Fruit fly (Drosophila melanogaster) whole organism, embryonic: ENCODE measurements around the gene CG13676.

Experiments
- B-H1 ChIP-seq: fragments of 200-800 bp; sonication (Bioruptor generic); IDR thresholded peaks from 3 replicates; pipeline ENCODE4 v1.3.6; 2022; ENCODE audit warnings: missing biosample characterization, missing genetic modification characterization
- BEAF-32 ChIP-seq: fragments of 200-800 bp; sonication (Bioruptor generic); optimal IDR thresholded peaks from 3 replicates; lab custom pipeline; 2017; ENCODE audit warnings: missing biosample characterization, missing genetic modification characterization, mild to moderate bottlenecking, moderate library complexity, missing genetic modification reagents
- Bdp1 ChIP-seq: fragments of 200-800 bp; sonication (Bioruptor generic); optimal IDR thresholded peaks from 3 replicates; lab custom pipeline; 2016; ENCODE audit warnings: missing biosample characterization, missing genetic modification characterization
- CG10274 ChIP-seq: fragments of 200-800 bp; sonication (Bioruptor generic); optimal IDR thresholded peaks from 3 replicates; lab custom pipeline; 2017; ENCODE audit warnings: missing biosample characterization, mild to moderate bottlenecking, missing genetic modification characterization
- CG10543 ChIP-seq: fragments of 200-800 bp; sonication (Bioruptor generic); optimal IDR thresholded peaks from 3 replicates; lab custom pipeline; 2017; ENCODE audit warnings: missing biosample characterization, mild to moderate bottlenecking, missing genetic modification characterization, moderate library complexity
- CG10979 ChIP-seq: fragments of 200-800 bp; sonication (Bioruptor generic); optimal IDR thresholded peaks from 2 replicates; lab custom pipeline; 2018; ENCODE audit warnings: missing biosample characterization, mild to moderate bottlenecking, missing genetic modification characterization, moderate library complexity
- CG11247 ChIP-seq: fragments of 200-800 bp; sonication (Bioruptor generic); IDR thresholded peaks from 2 replicates; pipeline ENCODE4 v1.3.6; 2022; ENCODE audit warnings: missing biosample characterization, missing genetic modification characterization
- CG14441 ChIP-seq: fragments of 200-800 bp; sonication (Bioruptor generic); IDR thresholded peaks from 2 replicates; pipeline ENCODE4 v1.3.6; 2022; ENCODE audit warnings: missing biosample characterization, missing genetic modification characterization
- CG15601 ChIP-seq: fragments of 200-800 bp; sonication (Bioruptor generic); optimal IDR thresholded peaks from 3 replicates; lab custom pipeline; 2019; ENCODE audit warnings: missing biosample characterization, mild to moderate bottlenecking, missing genetic modification characterization, moderate library complexity
- CG16815 ChIP-seq: fragments of 200-800 bp; sonication (Bioruptor generic); optimal IDR thresholded peaks from 3 replicates; lab custom pipeline; 2017; ENCODE audit warnings: missing biosample characterization, mild to moderate bottlenecking, missing genetic modification characterization
- CG17359 ChIP-seq: fragments of 200-800 bp; sonication (Bioruptor generic); optimal IDR thresholded peaks from 3 replicates; lab custom pipeline; 2018; ENCODE audit warnings: missing biosample characterization, mild to moderate bottlenecking, missing genetic modification characterization, moderate library complexity
- CG31224 ChIP-seq: fragments of 200-800 bp; sonication (Bioruptor generic); IDR thresholded peaks from 2 replicates; pipeline ENCODE4 v1.3.6; 2022; ENCODE audit warnings: missing biosample characterization, missing genetic modification characterization
- CG3281 ChIP-seq: fragments of 200-800 bp; sonication (Bioruptor generic); optimal IDR thresholded peaks from 3 replicates; lab custom pipeline; 2017; ENCODE audit warnings: missing biosample characterization, mild to moderate bottlenecking, missing genetic modification characterization
- CG34422 ChIP-seq: fragments of 200-800 bp; sonication (Bioruptor generic); IDR thresholded peaks from 3 replicates; pipeline ENCODE4 v1.3.6; 2022; ENCODE audit warnings: missing biosample characterization, missing genetic modification characterization
- CG4424 ChIP-seq: fragments of 200-800 bp; sonication (Bioruptor generic); optimal IDR thresholded peaks from 3 replicates; lab custom pipeline; 2016; ENCODE audit warnings: missing biosample characterization, missing genetic modification characterization
- CG4617 ChIP-seq: fragments of 200-800 bp; sonication (Bioruptor generic); optimal IDR thresholded peaks from 3 replicates; lab custom pipeline; 2016; ENCODE audit warnings: missing biosample characterization, missing genetic modification characterization, borderline replicate concordance
- CG8478 ChIP-seq: fragments of >200 bp; optimal IDR thresholded peaks from 2 replicates; lab custom pipeline; 2018
- CkIIα-i1 ChIP-seq: fragments of 200-800 bp; sonication (Bioruptor generic); IDR thresholded peaks from 2 replicates; pipeline ENCODE4 v1.3.6; 2022; ENCODE audit warnings: missing biosample characterization, missing genetic modification characterization
- D ChIP-seq, 2 experiments: fragments of 200-800 bp in 1 of 2; fragments of >200 bp in 1 of 2; sonication (Bioruptor generic) in 1 of 2; optimal IDR thresholded peaks; 2 replicates in 1 of 2; 3 replicates in 1 of 2; lab custom pipeline; 2017; ENCODE audit warnings: mild to moderate bottlenecking in 1 of 2, missing biosample characterization in 1 of 2, missing genetic modification characterization in 1 of 2, missing genetic modification reagents in 1 of 2
- Dbx ChIP-seq: fragments of 200-800 bp; sonication (Bioruptor generic); IDR thresholded peaks from 3 replicates; pipeline ENCODE4 v1.3.6; 2022; ENCODE audit warnings: missing biosample characterization, missing genetic modification characterization
- Dll ChIP-seq: fragments of 200-800 bp; sonication (Bioruptor generic); IDR thresholded peaks from 4 replicates; pipeline ENCODE4 v1.3.6; 2022; ENCODE audit warnings: missing biosample characterization, missing genetic modification characterization; ENCODE audit not compliant: partially characterized antibody
- Doc3 ChIP-seq: fragments of 200-800 bp; sonication (Bioruptor generic); IDR thresholded peaks from 3 replicates; pipeline ENCODE4 v1.3.6; 2022; ENCODE audit warnings: missing biosample characterization, missing genetic modification characterization; ENCODE audit not compliant: partially characterized antibody
- Dref ChIP-seq: fragments of 200-800 bp; sonication (Bioruptor generic); IDR thresholded peaks from 2 replicates; pipeline ENCODE4 v1.3.6; 2022; ENCODE audit warnings: missing biosample characterization, missing genetic modification characterization
- Drgx ChIP-seq: fragments of 200-800 bp; sonication (Bioruptor generic); IDR thresholded peaks from 2 replicates; pipeline ENCODE4 v1.3.6; 2022; ENCODE audit warnings: missing biosample characterization, missing genetic modification characterization
- Ets65A ChIP-seq: fragments of 200-800 bp; sonication (Bioruptor generic); peaks from one replicate; lab custom pipeline; 2016; ENCODE audit warnings: missing biosample characterization, missing genetic modification characterization
- Lpt ChIP-seq: fragments of >200 bp; optimal IDR thresholded peaks from 2 replicates; lab custom pipeline; 2018; ENCODE audit warnings: missing biosample characterization, missing genetic modification characterization
- Mrtf ChIP-seq: fragments of 200-800 bp; sonication (Bioruptor generic); IDR thresholded peaks from 3 replicates; pipeline ENCODE4 v1.3.6; 2022; ENCODE audit warnings: missing biosample characterization, missing genetic modification characterization
- Neu2 ChIP-seq: fragments of 200-800 bp; sonication (Bioruptor generic); optimal IDR thresholded peaks from 3 replicates; lab custom pipeline; 2016; ENCODE audit warnings: missing biosample characterization, missing genetic modification characterization, borderline replicate concordance
- Nf-YC ChIP-seq: fragments of 200-800 bp; optimal IDR thresholded peaks from 3 replicates; lab custom pipeline; 2019; ENCODE audit warnings: missing biosample characterization, mild to moderate bottlenecking, missing genetic modification characterization, moderate library complexity
- Scr ChIP-seq: fragments of 200-800 bp; sonication (Bioruptor generic); IDR thresholded peaks from 2 replicates; pipeline ENCODE4 v1.3.6; 2022; ENCODE audit warnings: missing biosample characterization, missing genetic modification characterization; ENCODE audit not compliant: partially characterized antibody
- ato ChIP-seq: fragments of 200-800 bp; sonication (Bioruptor generic); IDR thresholded peaks from 2 replicates; pipeline ENCODE4 v1.3.6; 2022; ENCODE audit warnings: missing biosample characterization, missing genetic modification characterization; ENCODE audit not compliant: partially characterized antibody
- bcd ChIP-seq: fragments of 200-800 bp; sonication (Bioruptor generic); optimal IDR thresholded peaks from 2 replicates; lab custom pipeline; 2017; ENCODE audit warnings: missing biosample characterization, mild to moderate bottlenecking, missing genetic modification characterization
- chinmo ChIP-seq: fragments of 200-800 bp; sonication (Bioruptor generic); IDR thresholded peaks from 4 replicates; pipeline ENCODE4 v1.3.6; 2022; ENCODE audit warnings: missing biosample characterization, missing genetic modification characterization; ENCODE audit not compliant: partially characterized antibody
- corto ChIP-seq: fragments of 200-800 bp; sonication (Bioruptor generic); optimal IDR thresholded peaks from 2 replicates; lab custom pipeline; 2016; ENCODE audit warnings: missing biosample characterization, mild to moderate bottlenecking, missing genetic modification characterization, moderate library complexity
- danr ChIP-seq: fragments of 200-800 bp; sonication (Bioruptor generic); IDR thresholded peaks from 2 replicates; pipeline ENCODE4 v1.3.6; 2022; ENCODE audit warnings: missing biosample characterization, missing genetic modification characterization
- eyg ChIP-seq: fragments of 200-800 bp; sonication (Bioruptor generic); optimal IDR thresholded peaks from 3 replicates; lab custom pipeline; 2016; ENCODE audit warnings: missing biosample characterization, missing genetic modification characterization
- gsb-n ChIP-seq: fragments of 200-800 bp; sonication (Bioruptor generic); optimal IDR thresholded peaks from 3 replicates; lab custom pipeline; 2018; ENCODE audit warnings: missing biosample characterization, mild to moderate bottlenecking, missing genetic modification characterization
- her ChIP-seq: fragments of 200-800 bp; sonication (Bioruptor generic); optimal IDR thresholded peaks from 2 replicates; lab custom pipeline; 2016; ENCODE audit warnings: missing biosample characterization, missing genetic modification characterization
- jumu ChIP-seq: fragments of 200-800 bp; sonication (Bioruptor generic); optimal IDR thresholded peaks from 3 replicates; lab custom pipeline; 2016; ENCODE audit warnings: missing biosample characterization, missing genetic modification characterization
- lbe ChIP-seq: fragments of 200-800 bp; sonication (Bioruptor generic); optimal IDR thresholded peaks from 2 replicates; lab custom pipeline; 2016; ENCODE audit warnings: missing biosample characterization, mild to moderate bottlenecking, missing genetic modification characterization
- lilli ChIP-seq: fragments of 200-800 bp; sonication (Bioruptor generic); optimal IDR thresholded peaks from 3 replicates; lab custom pipeline; 2016; ENCODE audit warnings: missing biosample characterization, missing genetic modification characterization
- nom ChIP-seq: fragments of 200-800 bp; sonication (Bioruptor generic); optimal IDR thresholded peaks from 2 replicates; lab custom pipeline; 2017; ENCODE audit warnings: missing biosample characterization, missing genetic modification characterization, mild to moderate bottlenecking, moderate library complexity, missing genetic modification reagents
- pzg ChIP-seq: fragments of 200-800 bp; sonication (Bioruptor generic); optimal IDR thresholded peaks from 3 replicates; lab custom pipeline; 2018; ENCODE audit warnings: missing biosample characterization, mild to moderate bottlenecking, missing genetic modification characterization, moderate library complexity
- row ChIP-seq: fragments of 200-800 bp; sonication (Bioruptor generic); IDR thresholded peaks from 3 replicates; pipeline ENCODE4 v1.3.6; 2022; ENCODE audit warnings: missing biosample characterization, missing genetic modification characterization
- slbo ChIP-seq: fragments of 200-800 bp; sonication (Bioruptor generic); IDR thresholded peaks from 2 replicates; pipeline ENCODE4 v1.3.6; 2022; ENCODE audit warnings: missing biosample characterization, missing genetic modification characterization
- usp ChIP-seq: fragments of >200 bp; optimal IDR thresholded peaks from 2 replicates; lab custom pipeline; 2017; ENCODE audit warnings: missing biosample characterization, missing genetic modification characterization
- vvl ChIP-seq: fragments of 200-800 bp; sonication (Bioruptor generic); IDR thresholded peaks from 2 replicates; pipeline ENCODE4 v1.3.6; 2022; ENCODE audit warnings: missing biosample characterization, missing genetic modification characterization

CG13676 gene

DNA sequence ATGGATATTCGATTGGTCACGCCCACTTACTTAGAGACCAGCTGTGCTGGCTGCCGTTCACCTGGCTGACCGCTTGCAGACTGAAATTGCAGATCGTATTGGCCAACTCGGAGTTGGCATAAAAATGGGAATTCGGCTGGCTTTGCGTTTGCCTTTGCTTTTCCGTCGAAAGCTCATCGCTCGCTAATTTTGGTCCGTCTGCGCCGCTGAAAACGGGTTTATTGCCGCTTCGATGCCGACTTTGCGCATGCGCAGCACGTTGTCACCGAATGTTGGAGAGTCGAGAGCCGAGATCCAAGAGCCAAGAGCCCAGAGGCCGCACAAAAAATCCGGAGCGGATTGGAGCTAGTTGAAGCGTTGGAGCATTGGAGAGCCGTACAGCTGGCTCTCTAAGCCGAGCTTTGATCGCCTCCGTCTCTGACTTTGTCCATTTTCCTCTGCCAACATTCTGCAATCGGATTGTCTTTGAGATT, at the start of gene CG13676 (continued):
- 0 out of 4 replicates have a peak, but pooled peaks have one; percentile 16 for TF ChIP-seq Dll (GFP tag; lab: Robert Waterston, UW)
- TF ChIP-seq B-H1 (GFP tag; lab: Robert Waterston, UW), result no peak
- TF ChIP-seq chinmo (GFP tag; lab: Robert Waterston, UW), result peak; percentile 91; the same call in 2 of the 4 replicates
- no peak for TF ChIP-seq slbo (GFP tag; lab: Robert Waterston, UW)
- no peak for TF ChIP-seq CG15601 (tag; lab: Kevin White, UChicago)
- TF ChIP-seq bcd (GFP tag; lab: Kevin White, UChicago), result no peak
- TF ChIP-seq jumu, result no peak
- TF ChIP-seq Scr (GFP tag; lab: Robert Waterston, UW), result no peak
- TF ChIP-seq CG10979 (tag; lab: Kevin White, UChicago), result no peak
- no peak for TF ChIP-seq BEAF-32 (GFP tag; lab: Kevin White, UChicago)
- TF ChIP-seq CG10274 (GFP tag; lab: Kevin White, UChicago), result no peak
- peak; percentile 34 for TF ChIP-seq Nf-YC
- no peak for TF ChIP-seq gsb-n
- no peak for TF ChIP-seq her (GFP tag; lab: Kevin White, UChicago)
- no peak for TF ChIP-seq danr (GFP tag; lab: Robert Waterston, UW)
- TF ChIP-seq eyg (GFP tag; lab: Kevin White, UChicago), result no peak
- no peak for TF ChIP-seq CG14441
- no peak for TF ChIP-seq Dref (GFP tag; lab: Robert Waterston, UW)
- 0 out of 3 replicates have a peak, but pooled peaks have one; percentile 8 for TF ChIP-seq row (GFP tag; lab: Robert Waterston, UW)
- TF ChIP-seq Mrtf (GFP tag; lab: Robert Waterston, UW), result no peak
- TF ChIP-seq Drgx (GFP tag; lab: Robert Waterston, UW), result no peak
- TF ChIP-seq Ets65A (GFP tag; lab: Kevin White, UChicago), result peak; percentile 35
- no peak for TF ChIP-seq pzg (GFP tag; lab: Kevin White, UChicago)
- TF ChIP-seq D (optimal IDR thresholded peaks at IDR 0.05; lab: Kevin White, UChicago), result no peak
- no peak for TF ChIP-seq D (GFP tag; optimal IDR thresholded peaks at IDR 0.05; lab: Kevin White, UChicago)
- TF ChIP-seq CkIIα-i1 (GFP tag; lab: Robert Waterston, UW), result no peak
- 0 out of 3 replicates have a peak, but pooled peaks have one; percentile 27 for TF ChIP-seq CG34422 (GFP tag; lab: Robert Waterston, UW)
- 0 out of 2 replicates have a peak, but pooled peaks have one; percentile 41 for TF ChIP-seq vvl (GFP tag; lab: Robert Waterston, UW)
- no peak for TF ChIP-seq CG11247 (GFP tag; lab: Robert Waterston, UW)
- TF ChIP-seq Bdp1 (GFP tag; lab: Kevin White, UChicago), result no peak
- no peak for TF ChIP-seq Neu2 (GFP tag; lab: Kevin White, UChicago)
- peak; percentile 40 for TF ChIP-seq CG10543 (GFP tag; lab: Kevin White, UChicago)
- no peak for TF ChIP-seq CG17359 (tag; lab: Kevin White, UChicago)
- TF ChIP-seq CG31224 (GFP tag; lab: Robert Waterston, UW), result no peak
- TF ChIP-seq usp (GFP tag; lab: Kevin White, UChicago), result no peak
- no peak for TF ChIP-seq lbe (GFP tag; lab: Kevin White, UChicago)
- peak; percentile 12 for TF ChIP-seq nom
- no peak for TF ChIP-seq lilli (GFP tag; lab: Kevin White, UChicago)
- no peak for TF ChIP-seq Doc3 (GFP tag; lab: Robert Waterston, UW)
- no peak for TF ChIP-seq CG16815 (GFP tag; lab: Kevin White, UChicago)
- TF ChIP-seq Lpt (GFP tag; lab: Kevin White, UChicago), result no peak
- TF ChIP-seq CG4617 (GFP tag; lab: Kevin White, UChicago), result no peak
- TF ChIP-seq Dbx, result 0 out of 3 replicates have a peak, but pooled peaks have one; percentile 13
- TF ChIP-seq ato (GFP tag; lab: Robert Waterston, UW), result no peak
- no peak for TF ChIP-seq CG8478 (lab: Kevin White, UChicago)
- TF ChIP-seq corto (GFP tag; lab: Kevin White, UChicago), result peak; percentile 66
- no peak for TF ChIP-seq CG4424 (GFP tag; lab: Kevin White, UChicago)
- no peak for TF ChIP-seq CG3281 (GFP tag; lab: Kevin White, UChicago)
- TF ChIP-seq, all 482 proteins: peak for 26
